Comparison of ENCODE assay signal across 3 fruit fly cellular contexts in the genomic region with DNA sequence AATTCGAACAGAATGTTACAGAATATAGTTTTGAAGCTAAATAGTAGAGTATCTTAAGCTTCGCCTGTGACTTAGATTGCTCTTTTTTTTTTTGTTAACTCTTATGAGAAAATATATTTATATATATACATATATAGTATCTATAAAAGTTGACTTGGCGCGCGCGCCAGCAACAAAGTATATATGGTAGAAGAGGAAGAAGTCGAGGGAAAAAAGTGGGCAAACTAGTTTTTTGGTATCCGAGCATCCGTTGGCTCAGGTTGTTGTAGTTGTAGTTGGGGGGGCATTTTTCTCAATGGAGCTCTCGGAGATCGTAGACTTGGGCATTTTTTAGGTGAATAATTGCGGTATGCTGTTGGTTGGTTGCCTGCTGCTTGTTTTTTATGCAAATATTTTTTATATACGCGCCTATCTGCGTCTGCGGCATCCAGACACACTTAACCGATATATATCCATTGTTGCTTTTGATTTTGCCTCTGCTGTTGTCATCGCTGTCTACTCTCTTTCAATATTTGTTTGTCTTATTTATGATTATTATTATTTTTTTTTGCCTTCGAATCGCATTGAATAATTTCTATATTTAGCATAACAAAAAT.
TF ChIP-seq lines count a peak whose summit lies in the region.

No protein-coding gene starts in this region.

- TF ChIP-seq CTCF in whole organism, embryonic (GFP tag; optimal IDR thresholded peaks at IDR 0.05; lab: Kevin White, UChicago) = no peak

TF ChIP-seq in whole organism, embryonic, 481 proteins besides CTCF, POLR2A, EP300 and RAD21:
- peak; percentile 65 for TF ChIP-seq vvl (GFP tag; IDR thresholded peaks at IDR 0.05; lab: Robert Waterston, UW)
- TF ChIP-seq abd-A (tag; optimal IDR thresholded peaks at IDR 0.05; lab: Kevin White, UChicago) = peak; percentile 9
- 0 out of 3 replicates have a peak, but pooled peaks have one; percentile 11 for TF ChIP-seq CG34422 (GFP tag; IDR thresholded peaks at IDR 0.05; lab: Robert Waterston, UW)
- TF ChIP-seq sqz (GFP tag; optimal IDR thresholded peaks at IDR 0.05; lab: Kevin White, UChicago) = peak; percentile 56
- TF ChIP-seq sd (tag; optimal IDR thresholded peaks at IDR 0.05; lab: Kevin White, UChicago) = peak; percentile 88
- no peak for TF ChIP-seq CG3838 (GFP tag; optimal IDR thresholded peaks at IDR 0.05; lab: Kevin White, UChicago)
- TF ChIP-seq D19B (GFP tag; optimal IDR thresholded peaks at IDR 0.05; lab: Kevin White, UChicago) = peak; percentile 48
- no peak for TF ChIP-seq Dad (GFP tag; optimal IDR thresholded peaks at IDR 0.05; lab: Kevin White, UChicago)
- TF ChIP-seq CG4360 (GFP tag; IDR thresholded peaks at IDR 0.05; lab: Robert Waterston, UW) = 0 out of 2 replicates have a peak, but pooled peaks have one; percentile 31
- no peak for TF ChIP-seq CG13123 (GFP tag; optimal IDR thresholded peaks at IDR 0.05; lab: Kevin White, UChicago)
- TF ChIP-seq chinmo (GFP tag; IDR thresholded peaks at IDR 0.05; lab: Robert Waterston, UW; ENCODE audit: partially characterized antibody) = peak; percentile 87; the same call in 1 of the 4 replicates
- peak; percentile 14 for TF ChIP-seq Med (GFP tag; lab: Kevin White, UChicago)
- TF ChIP-seq so (GFP tag; IDR thresholded peaks at IDR 0.05; lab: Robert Waterston, UW) = 0 out of 3 replicates have a peak, but pooled peaks have one; percentile 27
- TF ChIP-seq fd96Cb (tag; optimal IDR thresholded peaks at IDR 0.05; lab: Kevin White, UChicago) = no peak

TF ChIP-seq in whole organism, prepupa, 60 proteins besides CTCF, POLR2A, EP300 and RAD21:
- peak; percentile 99 for TF ChIP-seq dsx (GFP tag; optimal IDR thresholded peaks at IDR 0.05; lab: Kevin White, UChicago; ENCODE audit: poor library complexity, severe bottlenecking)
- TF ChIP-seq CG8119 (GFP tag; IDR thresholded peaks at IDR 0.05; lab: Robert Waterston, UW) = 0 out of 3 replicates have a peak, but pooled peaks have one; percentile 16
- no peak for TF ChIP-seq CG11762 (GFP tag; optimal IDR thresholded peaks at IDR 0.05; lab: Kevin White, UChicago; ENCODE audit: insufficient read depth)
- TF ChIP-seq fkh (GFP tag; optimal IDR thresholded peaks at IDR 0.05; lab: Kevin White, UChicago) = peak; percentile 5
- peak; percentile 76 for TF ChIP-seq Eip78C (GFP tag; lab: Kevin White, UChicago)

TF ChIP-seq in whole organism, pupa, 21 proteins besides CTCF, POLR2A, EP300 and RAD21:
- TF ChIP-seq CG13204 (GFP tag; optimal IDR thresholded peaks at IDR 0.05; lab: Kevin White, UChicago) (no peak), EcR (GFP tag; optimal IDR thresholded peaks at IDR 0.05; lab: Kevin White, UChicago) (peak; percentile 12), CG4496 (GFP tag; IDR thresholded peaks at IDR 0.05; lab: Robert Waterston, UW) (0 out of 3 replicates have a peak, but pooled peaks have one; percentile 27), rn (GFP tag; IDR thresholded peaks at IDR 0.05; lab: Robert Waterston, UW) (no peak), D1 (tag; optimal IDR thresholded peaks at IDR 0.05; lab: Kevin White, UChicago) (peak; percentile 14), CG15710 (tag; optimal IDR thresholded peaks at IDR 0.05; lab: Kevin White, UChicago) (no peak), CG8301 (tag; optimal IDR thresholded peaks at IDR 0.05; lab: Kevin White, UChicago) (no peak), Pif1A (GFP tag; optimal IDR thresholded peaks at IDR 0.05; lab: Kevin White, UChicago) (no peak)
